Worm (Caenorhabditis elegans) whole organism, early embryonic: ENCODE measurements around the gene rpn-1.

Experiments
- B0310.2 ChIP-seq: sonication (generic microtip); optimal IDR thresholded peaks from 2 replicates; lab custom pipeline; 2016; ENCODE audit warnings: mild to moderate bottlenecking, missing genetic modification characterization, missing compliant biosample characterization
- F13C5.2 ChIP-seq: sonication (generic microtip); optimal IDR thresholded peaks from 2 replicates; lab custom pipeline; 2017; ENCODE audit warnings: mild to moderate bottlenecking, missing genetic modification characterization, inconsistent platforms, missing compliant biosample characterization
- flt-1 ChIP-seq: fragments of 200-800 bp; sonication (Bioruptor generic); IDR thresholded peaks from 2 replicates; pipeline ENCODE4 v1.3.6; 2022; ENCODE audit warnings: missing genetic modification characterization, missing compliant biosample characterization
- scrt-1 ChIP-seq: fragments of 200-800 bp; sonication (Bioruptor generic); IDR thresholded peaks from 2 replicates; pipeline ENCODE4 v1.3.6; 2022; ENCODE audit warnings: missing genetic modification characterization, missing compliant biosample characterization

DNA sequence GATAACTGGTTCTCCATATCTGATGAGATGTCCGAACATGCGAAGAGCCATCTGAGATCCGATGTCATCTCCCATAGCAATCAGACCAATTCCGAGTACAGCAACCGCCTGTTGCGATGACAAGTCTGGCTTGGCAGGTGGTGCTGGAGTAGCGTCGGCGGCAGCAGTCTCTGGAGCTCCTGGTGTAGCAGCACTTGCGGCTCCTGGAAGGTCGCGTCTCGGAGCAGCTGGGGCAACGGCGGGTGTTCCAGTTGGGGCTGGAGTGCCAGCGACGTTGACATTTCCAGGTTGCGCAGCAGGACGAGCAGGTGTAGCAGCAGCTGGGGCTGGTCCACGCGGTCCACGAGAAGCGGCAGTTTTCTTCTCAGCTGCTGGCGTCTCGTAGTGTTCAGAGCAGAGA lies 2.2 kb downstream of the rpn-1 start:
- TF ChIP-seq flt-1 (GFP tag; lab: Robert Waterston, UW): no peak
- TF ChIP-seq scrt-1 (GFP tag; lab: Robert Waterston, UW): no peak
- TF ChIP-seq F13C5.2 (tag; lab: Kevin White, UChicago): no peak
- TF ChIP-seq B0310.2 (tag; lab: Kevin White, UChicago): no peak
